Fruit fly (Drosophila melanogaster) whole organism, embryonic: Measurements from ENCODE around the gene Trm7-34.

Experiments used
- Atf3 ChIP-seq: fragments of 200-800 bp; sonication (Bioruptor generic); optimal IDR thresholded peaks from 3 replicates; lab custom pipeline; 2016; ENCODE audit warnings: missing biosample characterization, missing genetic modification characterization
- CG11723 ChIP-seq: fragments of 200-800 bp; sonication (Bioruptor generic); optimal IDR thresholded peaks from 2 replicates; lab custom pipeline; 2017; ENCODE audit warnings: missing biosample characterization, mild to moderate bottlenecking, missing genetic modification characterization
- CG12155 ChIP-seq: fragments of 200-800 bp; sonication (Bioruptor generic); optimal IDR thresholded peaks from 3 replicates; lab custom pipeline; 2016; ENCODE audit warnings: missing biosample characterization, missing genetic modification characterization
- CG12236 ChIP-seq: fragments of 200-800 bp; sonication (Bioruptor generic); optimal IDR thresholded peaks from 2 replicates; lab custom pipeline; 2016; ENCODE audit warnings: missing biosample characterization, missing genetic modification characterization
- CG12659 ChIP-seq: fragments of 200-800 bp; sonication (Bioruptor generic); optimal IDR thresholded peaks from 3 replicates; lab custom pipeline; 2017; ENCODE audit warnings: mild to moderate bottlenecking, missing biosample characterization, missing genetic modification reagents, missing genetic modification characterization
- CG12942 ChIP-seq: fragments of 200-800 bp; sonication (Bioruptor generic); optimal IDR thresholded peaks from 3 replicates; lab custom pipeline; 2016; ENCODE audit warnings: missing biosample characterization, missing genetic modification characterization
- CG13287 ChIP-seq: fragments of 200-800 bp; sonication (Bioruptor generic); IDR thresholded peaks from 2 replicates; pipeline ENCODE4 v1.3.6; 2022; ENCODE audit warnings: missing biosample characterization, missing genetic modification characterization; ENCODE audit not compliant: partially characterized antibody
- CG16813 ChIP-seq: fragments of 200-800 bp; sonication (Bioruptor generic); IDR thresholded peaks from 3 replicates; pipeline ENCODE4 v1.3.6; 2022; ENCODE audit warnings: missing biosample characterization, missing genetic modification characterization; ENCODE audit not compliant: partially characterized antibody
- CG16863 ChIP-seq: fragments of 200-800 bp; sonication (Bioruptor generic); optimal IDR thresholded peaks from 3 replicates; lab custom pipeline; 2016; ENCODE audit warnings: missing biosample characterization, missing genetic modification characterization
- CG17829 ChIP-seq: fragments of 200-800 bp; optimal IDR thresholded peaks from 2 replicates; lab custom pipeline; 2019; ENCODE audit warnings: missing biosample characterization, mild to moderate bottlenecking, missing genetic modification characterization, moderate library complexity
- CG2116 ChIP-seq: fragments of 200-800 bp; sonication (Bioruptor generic); optimal IDR thresholded peaks from 3 replicates; lab custom pipeline; 2018; ENCODE audit warnings: missing biosample characterization, mild to moderate bottlenecking, missing genetic modification characterization
- CG3065 ChIP-seq: fragments of 200-800 bp; sonication (Bioruptor generic); optimal IDR thresholded peaks from 2 replicates; lab custom pipeline; 2016; ENCODE audit warnings: missing biosample characterization, missing genetic modification characterization
- CG32532 ChIP-seq: fragments of 200-800 bp; sonication (Bioruptor generic); IDR thresholded peaks from 2 replicates; pipeline ENCODE4 v1.3.6; 2022; ENCODE audit warnings: missing biosample characterization, missing genetic modification characterization
- CG32772 ChIP-seq: fragments of 200-800 bp; sonication (Bioruptor generic); IDR thresholded peaks from 2 replicates; pipeline ENCODE4 v1.3.6; 2022; ENCODE audit warnings: missing biosample characterization, missing genetic modification characterization
- CG34376 ChIP-seq: fragments of 200-800 bp; sonication (Bioruptor generic); optimal IDR thresholded peaks from 2 replicates; lab custom pipeline; 2018; ENCODE audit warnings: missing biosample characterization, mild to moderate bottlenecking, missing genetic modification characterization
- CG3847 ChIP-seq: fragments of 200-800 bp; sonication (Bioruptor generic); IDR thresholded peaks from 2 replicates; pipeline ENCODE4 v1.3.6; 2022; ENCODE audit warnings: missing biosample characterization, missing genetic modification characterization
- CG4328 ChIP-seq: fragments of 200-800 bp; sonication (Bioruptor generic); optimal IDR thresholded peaks from 3 replicates; lab custom pipeline; 2017; ENCODE audit warnings: missing biosample characterization, missing genetic modification reagents, missing genetic modification characterization
- CG4730 ChIP-seq: fragments of 200-800 bp; sonication (Bioruptor generic); IDR thresholded peaks from 2 replicates; pipeline ENCODE4 v1.3.6; 2022; ENCODE audit warnings: missing biosample characterization, missing genetic modification characterization
- CG7271 ChIP-seq: fragments of 200-800 bp; sonication (Bioruptor generic); optimal IDR thresholded peaks from 2 replicates; lab custom pipeline; 2018; ENCODE audit warnings: missing biosample characterization, mild to moderate bottlenecking, missing genetic modification characterization, moderate library complexity
- CG9727 ChIP-seq: fragments of 200-800 bp; sonication (Bioruptor generic); optimal IDR thresholded peaks from 3 replicates; lab custom pipeline; 2017; ENCODE audit warnings: missing biosample characterization, mild to moderate bottlenecking, missing genetic modification characterization
- CrebB ChIP-seq: fragments of 200-800 bp; sonication (Bioruptor generic); optimal IDR thresholded peaks from 3 replicates; lab custom pipeline; 2018; ENCODE audit warnings: missing biosample characterization, mild to moderate bottlenecking, missing genetic modification characterization
- Dad ChIP-seq: fragments of 200-800 bp; sonication (Bioruptor generic); optimal IDR thresholded peaks from 3 replicates; lab custom pipeline; 2016; ENCODE audit warnings: missing biosample characterization, missing genetic modification characterization
- Dbx ChIP-seq: fragments of 200-800 bp; sonication (Bioruptor generic); IDR thresholded peaks from 3 replicates; pipeline ENCODE4 v1.3.6; 2022; ENCODE audit warnings: missing biosample characterization, missing genetic modification characterization
- Dp ChIP-seq: fragments of 200-800 bp; sonication (Bioruptor generic); optimal IDR thresholded peaks from 2 replicates; lab custom pipeline; 2018; ENCODE audit warnings: missing biosample characterization, mild to moderate bottlenecking, missing genetic modification characterization, moderate library complexity
- Fer3 ChIP-seq: fragments of 200-800 bp; sonication (Bioruptor generic); optimal IDR thresholded peaks from 2 replicates; lab custom pipeline; 2018; ENCODE audit warnings: missing biosample characterization, mild to moderate bottlenecking, missing genetic modification characterization, moderate library complexity
- GATAe ChIP-seq: fragments of 200-800 bp; sonication (Bioruptor generic); conservative IDR thresholded peaks from 2 replicates; pipeline ENCODE4 v1.3.6; 2022; ENCODE audit warnings: missing biosample characterization, missing genetic modification characterization
- Hr3 ChIP-seq: fragments of 200-800 bp; sonication (Bioruptor generic); optimal IDR thresholded peaks from 3 replicates; lab custom pipeline; 2016; ENCODE audit warnings: missing biosample characterization, missing genetic modification characterization
- MTF-1 ChIP-seq: fragments of 200-800 bp; sonication (Bioruptor generic); optimal IDR thresholded peaks from 2 replicates; lab custom pipeline; 2018; ENCODE audit warnings: missing biosample characterization, mild to moderate bottlenecking, missing genetic modification characterization, borderline replicate concordance
- Mes4 ChIP-seq: fragments of 200-800 bp; sonication (Bioruptor generic); optimal IDR thresholded peaks from 2 replicates; lab custom pipeline; 2016; ENCODE audit warnings: missing biosample characterization, missing genetic modification characterization
- NK7.1 ChIP-seq: fragments of 200-800 bp; sonication (Bioruptor generic); optimal IDR thresholded peaks from 3 replicates; lab custom pipeline; 2016; ENCODE audit warnings: missing biosample characterization, missing genetic modification characterization
- Nf-YB ChIP-seq: fragments of 200-800 bp; sonication (Bioruptor generic); optimal IDR thresholded peaks from 3 replicates; lab custom pipeline; 2019; ENCODE audit warnings: missing biosample characterization, mild to moderate bottlenecking, missing genetic modification characterization, moderate library complexity
- Ptx1 ChIP-seq: fragments of 200-800 bp; sonication (Bioruptor generic); IDR thresholded peaks from 2 replicates; pipeline ENCODE4 v1.3.6; 2022; ENCODE audit warnings: missing biosample characterization, missing genetic modification characterization
- Six4 ChIP-seq: fragments of 200-800 bp; sonication (Bioruptor generic); optimal IDR thresholded peaks from 2 replicates; lab custom pipeline; 2016; ENCODE audit warnings: missing biosample characterization, missing genetic modification characterization
- Sry-δ ChIP-seq: fragments of 200-800 bp; sonication (Bioruptor generic); optimal IDR thresholded peaks from 2 replicates; lab custom pipeline; 2016; ENCODE audit warnings: missing biosample characterization, missing genetic modification characterization
- bab2 ChIP-seq: fragments of 200-800 bp; sonication (Bioruptor generic); optimal IDR thresholded peaks from 2 replicates; lab custom pipeline; 2016; ENCODE audit warnings: missing biosample characterization, missing genetic modification characterization
- caup ChIP-seq: fragments of 200-800 bp; sonication (Bioruptor generic); optimal IDR thresholded peaks from 3 replicates; lab custom pipeline; 2017; ENCODE audit warnings: missing biosample characterization, mild to moderate bottlenecking, missing genetic modification characterization, moderate library complexity; ENCODE audit not compliant: severe bottlenecking
- chn ChIP-seq: fragments of 200-800 bp; sonication (Bioruptor generic); optimal IDR thresholded peaks from 2 replicates; lab custom pipeline; 2016; ENCODE audit warnings: missing biosample characterization, missing genetic modification characterization
- ci ChIP-seq: fragments of 200-800 bp; sonication (Bioruptor generic); IDR thresholded peaks from 3 replicates; pipeline ENCODE4 v1.3.6; 2022; ENCODE audit warnings: missing biosample characterization, missing genetic modification characterization
- crp ChIP-seq, 2 experiments: fragments of 200-800 bp; sonication (Bioruptor generic); optimal IDR thresholded peaks; 2 replicates in 1 of 2; 3 replicates in 1 of 2; lab custom pipeline; 2017; ENCODE audit warnings: missing biosample characterization in 2 of 2, missing genetic modification characterization in 2 of 2, mild to moderate bottlenecking in 1 of 2, moderate library complexity in 1 of 2
- eyg ChIP-seq: fragments of 200-800 bp; sonication (Bioruptor generic); optimal IDR thresholded peaks from 3 replicates; lab custom pipeline; 2016; ENCODE audit warnings: missing biosample characterization, missing genetic modification characterization
- fd102C ChIP-seq: fragments of 200-800 bp; sonication (Bioruptor generic); optimal IDR thresholded peaks from 2 replicates; lab custom pipeline; 2018; ENCODE audit warnings: missing biosample characterization, mild to moderate bottlenecking, missing genetic modification characterization, moderate library complexity
- fd96Cb ChIP-seq: fragments of 200-800 bp; sonication (Bioruptor generic); optimal IDR thresholded peaks from 2 replicates; lab custom pipeline; 2018; ENCODE audit warnings: missing biosample characterization, mild to moderate bottlenecking, missing genetic modification characterization, moderate library complexity
- fu2 ChIP-seq: fragments of 200-800 bp; sonication (Bioruptor generic); optimal IDR thresholded peaks from 2 replicates; lab custom pipeline; 2016; ENCODE audit warnings: missing biosample characterization, missing genetic modification characterization
- inv ChIP-seq: fragments of 200-800 bp; sonication (Bioruptor generic); IDR thresholded peaks from 2 replicates; pipeline ENCODE4 v1.3.6; 2022; ENCODE audit warnings: missing biosample characterization, missing genetic modification characterization; ENCODE audit not compliant: partially characterized antibody
- jumu ChIP-seq: fragments of 200-800 bp; sonication (Bioruptor generic); optimal IDR thresholded peaks from 3 replicates; lab custom pipeline; 2016; ENCODE audit warnings: missing biosample characterization, missing genetic modification characterization
- ken ChIP-seq: fragments of 200-800 bp; sonication (Bioruptor generic); IDR thresholded peaks from 3 replicates; pipeline ENCODE4 v1.3.6; 2022; ENCODE audit warnings: missing biosample characterization, missing genetic modification characterization
- lmd ChIP-seq: fragments of 200-800 bp; sonication (Bioruptor generic); IDR thresholded peaks from 2 replicates; pipeline ENCODE4 v1.3.6; 2022; ENCODE audit warnings: missing biosample characterization, missing genetic modification characterization
- p53 ChIP-seq: fragments of 200-800 bp; sonication (Bioruptor generic); optimal IDR thresholded peaks from 2 replicates; lab custom pipeline; 2016; ENCODE audit warnings: missing biosample characterization, missing genetic modification characterization
- ssp ChIP-seq: fragments of 200-800 bp; sonication (Bioruptor generic); IDR thresholded peaks from 2 replicates; pipeline ENCODE4 v1.3.6; 2022; ENCODE audit warnings: missing biosample characterization, missing genetic modification characterization

Trm7-34 gene

dm6 chr3R:21127352-21127985 is 6.2 kb downstream of the Trm7-34 start, which contains the start of the genes slmb and CG5793 (continued):
- TF ChIP-seq CG16863 (GFP tag; lab: Kevin White, UChicago): peak; percentile 60
- peak; percentile 44 for TF ChIP-seq chn
- no peak for TF ChIP-seq CG4730
- no peak for TF ChIP-seq CG17829 (tag; lab: Kevin White, UChicago)
- peak; percentile 11 for TF ChIP-seq Six4 (GFP tag; lab: Kevin White, UChicago)
- peak; percentile 23 for TF ChIP-seq Mes4 (GFP tag; lab: Kevin White, UChicago)
- peak; percentile 18 for TF ChIP-seq Fer3 (tag; lab: Kevin White, UChicago)
- 0 out of 2 replicates have a peak, but pooled peaks have one; percentile 26 for TF ChIP-seq Ptx1 (GFP tag; lab: Robert Waterston, UW)
- TF ChIP-seq Dp: peak; percentile 52
- peak; percentile 8 for TF ChIP-seq CG12942 (GFP tag; lab: Kevin White, UChicago)
- TF ChIP-seq inv: peak; percentile 54
- TF ChIP-seq CG13287: peak; percentile 80
- peak; percentile 15 for TF ChIP-seq fd96Cb
- TF ChIP-seq GATAe (GFP tag; lab: Robert Waterston, UW): peak; percentile 62; the same call in 1 of the 2 replicates
- peak; percentile 8; the same call in 1 of the 2 replicates for TF ChIP-seq lmd (GFP tag; lab: Robert Waterston, UW)
- no peak for TF ChIP-seq NK7.1
- TF ChIP-seq Sry-δ (GFP tag; lab: Kevin White, UChicago): peak; percentile 86
- peak; percentile 43 for TF ChIP-seq bab2 (GFP tag; lab: Kevin White, UChicago)
- TF ChIP-seq MTF-1 (GFP tag; lab: Kevin White, UChicago): peak; percentile 39
- peak; percentile 59 for TF ChIP-seq CG12155 (GFP tag; lab: Kevin White, UChicago)
- TF ChIP-seq CG3847 (GFP tag; lab: Robert Waterston, UW): peak; percentile 74
- TF ChIP-seq ken (GFP tag; lab: Robert Waterston, UW): peak; percentile 62; the same call in 1 of the 3 replicates
- TF ChIP-seq CG16813: peak; percentile 63
- peak; percentile 46 for TF ChIP-seq fd102C
- no peak for TF ChIP-seq Nf-YB
- no peak for TF ChIP-seq CG32772
- no peak for TF ChIP-seq Dad
- no peak; the same call in 1 of the 2 replicates for TF ChIP-seq ssp (GFP tag; lab: Robert Waterston, UW)
- TF ChIP-seq fu2 (GFP tag; lab: Kevin White, UChicago): peak; percentile 38
- peak; percentile 57 for TF ChIP-seq Atf3 (GFP tag; lab: Kevin White, UChicago)
- TF ChIP-seq CG12236 (GFP tag; lab: Kevin White, UChicago): no peak
- TF ChIP-seq jumu (GFP tag; lab: Kevin White, UChicago): peak; percentile 74
- peak; percentile 49 for TF ChIP-seq CG9727 (GFP tag; lab: Kevin White, UChicago)
- no peak for TF ChIP-seq CG7271 (tag; lab: Kevin White, UChicago)
- peak; percentile 24 for TF ChIP-seq CG3065 (GFP tag; lab: Kevin White, UChicago)
- peak; percentile 24 for TF ChIP-seq p53 (GFP tag; lab: Kevin White, UChicago)
- TF ChIP-seq caup (GFP tag; lab: Kevin White, UChicago): peak; percentile 42
- peak; percentile 87 for TF ChIP-seq CG2116 (GFP tag; lab: Kevin White, UChicago)
- TF ChIP-seq CG32532: 0 out of 2 replicates have a peak, but pooled peaks have one; percentile 47
- TF ChIP-seq crp (GFP tag; optimal IDR thresholded peaks at IDR 0.05; lab: Kevin White, UChicago): peak; percentile 44 to 92
- no peak for TF ChIP-seq CrebB (tag; lab: Kevin White, UChicago)
- peak; percentile 81 for TF ChIP-seq CG12659
- TF ChIP-seq CG11723 (GFP tag; lab: Kevin White, UChicago): peak; percentile 17
- peak; percentile 56; the same call in 1 of the 3 replicates for TF ChIP-seq ci
- peak; percentile 57; the same call in 2 of the 3 replicates for TF ChIP-seq Dbx (GFP tag; lab: Robert Waterston, UW)
- peak; percentile 33 for TF ChIP-seq CG4328 (GFP tag; lab: Kevin White, UChicago)
- peak; percentile 37 for TF ChIP-seq eyg (GFP tag; lab: Kevin White, UChicago)
- peak; percentile 18 for TF ChIP-seq Hr3 (GFP tag; lab: Kevin White, UChicago)
- peak; percentile 91 for TF ChIP-seq CG34376
